Worm (Caenorhabditis elegans): ENCODE results near the gene srh-217.

DNA sequence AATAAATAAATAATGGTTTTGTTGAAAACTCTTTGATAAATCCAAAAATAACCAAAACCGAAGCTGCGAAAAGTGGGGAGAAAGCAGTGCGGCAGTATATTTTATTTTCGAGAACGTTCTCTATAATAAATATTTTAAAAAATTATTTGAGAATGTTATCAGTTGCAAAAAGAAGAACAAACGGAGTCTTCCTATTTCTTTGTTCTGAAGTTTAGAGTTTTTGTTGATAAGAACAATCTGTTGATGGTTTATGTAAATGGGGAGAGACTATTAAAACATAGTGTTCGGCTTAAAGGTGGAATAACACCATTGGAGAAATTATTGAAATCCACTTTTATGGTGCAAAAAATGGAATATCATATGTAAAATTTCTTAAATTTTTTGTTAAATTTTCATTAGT, 17.7 kb upstream of the srh-217 start:
- TF ChIP-seq elt-1 (tag; optimal IDR thresholded peaks at IDR 0.05; ENCODE audit: borderline replicate concordance, insufficient read depth) = no peak
- TF ChIP-seq hlh-1 (tag; optimal IDR thresholded peaks at IDR 0.05) = no peak
- no peak for TF ChIP-seq nhr-237 (tag; optimal IDR thresholded peaks at IDR 0.05)
- no peak for TF ChIP-seq ceh-39 (tag; optimal IDR thresholded peaks at IDR 0.05)
- TF ChIP-seq tbx-8 (GFP tag; optimal IDR thresholded peaks at IDR 0.05) = no peak
- TF ChIP-seq ces-1 (GFP tag; optimal IDR thresholded peaks at IDR 0.05) = no peak
- TF ChIP-seq nhr-76 (tag; optimal IDR thresholded peaks at IDR 0.05) = no peak
- no peak for TF ChIP-seq lin-13 (tag; optimal IDR thresholded peaks at IDR 0.05)
- no peak for TF ChIP-seq unc-39 (tag; optimal IDR thresholded peaks at IDR 0.05)
- TF ChIP-seq snpc-4 (tag; optimal IDR thresholded peaks at IDR 0.05) = no peak
- TF ChIP-seq ceh-43 (GFP tag; optimal IDR thresholded peaks at IDR 0.05) = no peak
- no peak for TF ChIP-seq sem-2 (GFP tag; optimal IDR thresholded peaks at IDR 0.05)
- no peak for TF ChIP-seq drap-1 (GFP tag; optimal IDR thresholded peaks at IDR 0.05)
- no peak for TF ChIP-seq nhr-28 (tag; optimal IDR thresholded peaks at IDR 0.05)

All from whole organism, mixed stage, embryonic.